Fruit fly (Drosophila melanogaster) whole organism, pupa: ENCODE results near the gene Ald2.

Experiments
- CG10348 ChIP-seq: fragments of 200-800 bp; sonication (Bioruptor generic); IDR thresholded peaks from 2 replicates; pipeline ENCODE4 v1.3.6; 2022; ENCODE audit warnings: missing biosample characterization, missing genetic modification characterization
- CG12605 ChIP-seq: fragments of 200-800 bp; sonication (Bioruptor generic); IDR thresholded peaks from 2 replicates; pipeline ENCODE4 v1.3.6; 2022; ENCODE audit warnings: missing biosample characterization, missing genetic modification characterization
- CG13204 ChIP-seq: fragments of 200-800 bp; sonication (Bioruptor generic); optimal IDR thresholded peaks from 2 replicates; lab custom pipeline; 2018; ENCODE audit warnings: missing biosample characterization, mild to moderate bottlenecking, missing genetic modification characterization, moderate library complexity
- CG14655 ChIP-seq: fragments of 200-800 bp; sonication (Bioruptor generic); optimal IDR thresholded peaks from 3 replicates; lab custom pipeline; 2017; ENCODE audit warnings: mild to moderate bottlenecking, missing biosample characterization, missing genetic modification reagents, missing genetic modification characterization
- CG15710 ChIP-seq: fragments of 200-800 bp; sonication (Bioruptor generic); optimal IDR thresholded peaks from 2 replicates; lab custom pipeline; 2018; ENCODE audit warnings: missing biosample characterization, mild to moderate bottlenecking, missing genetic modification characterization, moderate library complexity
- CG17806 ChIP-seq: fragments of 200-800 bp; sonication (Bioruptor generic); optimal IDR thresholded peaks from 2 replicates; lab custom pipeline; 2018; ENCODE audit warnings: missing biosample characterization, mild to moderate bottlenecking, missing genetic modification characterization, moderate library complexity
- CG32121 ChIP-seq: fragments of 200-800 bp; sonication (Bioruptor generic); IDR thresholded peaks from 2 replicates; pipeline ENCODE4 v1.3.6; 2022; ENCODE audit warnings: missing biosample characterization, missing genetic modification characterization
- CG34367 ChIP-seq: fragments of 200-800 bp; sonication (Bioruptor generic); optimal IDR thresholded peaks from 2 replicates; lab custom pipeline; 2018; ENCODE audit warnings: missing biosample characterization, mild to moderate bottlenecking, missing genetic modification characterization
- CG4496 ChIP-seq: fragments of 200-800 bp; sonication (Bioruptor generic); IDR thresholded peaks from 3 replicates; pipeline ENCODE4 v1.3.6; 2022; ENCODE audit warnings: missing biosample characterization, missing genetic modification characterization
- CG8159 ChIP-seq: fragments of 200-800 bp; sonication (Bioruptor generic); optimal IDR thresholded peaks from 3 replicates; lab custom pipeline; 2018; ENCODE audit warnings: missing biosample characterization, mild to moderate bottlenecking, missing genetic modification characterization, moderate library complexity
- CG8301 ChIP-seq: fragments of 200-800 bp; sonication (Bioruptor generic); optimal IDR thresholded peaks from 2 replicates; lab custom pipeline; 2018; ENCODE audit warnings: missing biosample characterization, mild to moderate bottlenecking, missing genetic modification characterization
- CG9948 ChIP-seq: fragments of 200-800 bp; sonication (Bioruptor generic); optimal IDR thresholded peaks from 2 replicates; lab custom pipeline; 2018; ENCODE audit warnings: missing biosample characterization, mild to moderate bottlenecking, missing genetic modification characterization, moderate library complexity
- D1 ChIP-seq: fragments of 200-800 bp; sonication (Bioruptor generic); optimal IDR thresholded peaks from 2 replicates; lab custom pipeline; 2018; ENCODE audit warnings: missing biosample characterization, mild to moderate bottlenecking, missing genetic modification characterization, moderate library complexity
- EcR ChIP-seq: fragments of 200-800 bp; sonication (Bioruptor generic); optimal IDR thresholded peaks from 3 replicates; lab custom pipeline; 2019; ENCODE audit warnings: missing biosample characterization, missing genetic modification characterization, mild to moderate bottlenecking, moderate library complexity, missing genetic modification reagents
- Ets98B ChIP-seq: fragments of 200-800 bp; sonication (Bioruptor generic); IDR thresholded peaks from 2 replicates; pipeline ENCODE4 v1.3.6; 2022; ENCODE audit warnings: missing biosample characterization, missing genetic modification characterization
- Pif1A ChIP-seq: fragments of 200-800 bp; sonication (Bioruptor generic); optimal IDR thresholded peaks from 3 replicates; lab custom pipeline; 2016; ENCODE audit warnings: missing biosample characterization, missing genetic modification characterization
- Pif1B ChIP-seq: fragments of 200-800 bp; sonication (Bioruptor generic); optimal IDR thresholded peaks from 3 replicates; lab custom pipeline; 2016; ENCODE audit warnings: missing biosample characterization, missing genetic modification characterization
- Snoo ChIP-seq: fragments of 200-800 bp; sonication (Bioruptor generic); optimal IDR thresholded peaks from 3 replicates; lab custom pipeline; 2017; ENCODE audit warnings: missing biosample characterization, mild to moderate bottlenecking, missing genetic modification characterization, inconsistent platforms
- fd96Ca ChIP-seq: fragments of 200-800 bp; sonication (Bioruptor generic); IDR thresholded peaks from 3 replicates; pipeline ENCODE4 v1.3.6; 2022; ENCODE audit warnings: missing biosample characterization, missing genetic modification characterization
- gl ChIP-seq: fragments of 200-800 bp; sonication (Bioruptor generic); optimal IDR thresholded peaks from 2 replicates; lab custom pipeline; 2018; ENCODE audit warnings: missing biosample characterization, mild to moderate bottlenecking, missing genetic modification characterization
- rn ChIP-seq: fragments of 200-800 bp; sonication (Bioruptor generic); IDR thresholded peaks from 2 replicates; pipeline ENCODE4 v1.3.6; 2022; ENCODE audit warnings: missing biosample characterization, missing genetic modification characterization

The Ald2 gene

dm6 chr3R:26429619-26430018 lies 15.7 kb downstream of the Ald2 start:
- TF ChIP-seq fd96Ca (GFP tag; lab: Robert Waterston, UW), result no peak
- peak; percentile 14 for TF ChIP-seq CG9948 (tag; lab: Kevin White, UChicago)
- no peak for TF ChIP-seq CG8301 (tag; lab: Kevin White, UChicago)
- no peak for TF ChIP-seq CG12605 (GFP tag; lab: Robert Waterston, UW)
- no peak for TF ChIP-seq Ets98B
- TF ChIP-seq D1 (tag; lab: Kevin White, UChicago), result no peak
- peak; percentile 25 for TF ChIP-seq CG15710 (tag; lab: Kevin White, UChicago)
- peak; percentile 64 for TF ChIP-seq CG8159 (tag; lab: Kevin White, UChicago)
- TF ChIP-seq CG17806 (tag; lab: Kevin White, UChicago), result peak; percentile 40
- TF ChIP-seq CG14655, result peak; percentile 23
- TF ChIP-seq Snoo, result peak; percentile 24
- TF ChIP-seq CG34367 (tag; lab: Kevin White, UChicago), result peak; percentile 5
- no peak for TF ChIP-seq CG13204 (GFP tag; lab: Kevin White, UChicago)
- TF ChIP-seq, all 21 proteins: peak for 7

- no peak for TF ChIP-seq CG12605 (GFP tag; lab: Robert Waterston, UW)
- TF ChIP-seq CG14655, result no peak
- no peak for TF ChIP-seq EcR (GFP tag; lab: Kevin White, UChicago)
These were observed 18.6 kb downstream of the Ald2 start for dm6 chr3R:26432526-26432925.

dm6 chr3R:26432978-26433377 lies 19.1 kb downstream of the Ald2 start:
- TF ChIP-seq CG15710 (tag; lab: Kevin White, UChicago), result peak; percentile 14
- no peak; the same call in 2 of the 3 replicates for TF ChIP-seq CG4496 (GFP tag; lab: Robert Waterston, UW)
- peak; percentile 37 for TF ChIP-seq CG8159 (tag; lab: Kevin White, UChicago)
- peak; percentile 19 for TF ChIP-seq CG8301 (tag; lab: Kevin White, UChicago)
- peak; percentile 3 for TF ChIP-seq CG9948 (tag; lab: Kevin White, UChicago)
- TF ChIP-seq CG14655, result peak; percentile 28
- TF ChIP-seq Pif1A (GFP tag; lab: Kevin White, UChicago), result no peak
- peak; percentile 5 for TF ChIP-seq CG17806 (tag; lab: Kevin White, UChicago)

DNA sequence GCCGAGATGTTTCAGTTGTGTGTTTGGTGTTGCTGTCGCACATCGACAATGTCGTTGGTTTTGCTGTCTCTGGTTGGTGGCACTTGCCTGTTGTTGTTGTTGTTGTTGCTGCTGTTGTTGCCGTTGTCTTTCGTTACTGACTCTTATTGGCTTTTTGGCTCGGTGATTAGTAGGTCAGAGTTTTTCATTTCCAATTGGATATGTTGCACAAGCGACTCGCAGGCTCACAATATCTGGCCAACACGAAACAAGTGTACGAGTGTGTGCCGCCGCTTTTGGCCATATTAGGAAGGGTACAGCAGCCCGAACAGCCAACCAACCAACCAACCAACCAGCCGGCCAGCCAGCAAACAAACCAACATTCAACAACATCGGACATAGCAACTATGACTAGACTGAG lies 19.9 kb downstream of the Ald2 start:
- no peak for TF ChIP-seq EcR (GFP tag; lab: Kevin White, UChicago)
- no peak for TF ChIP-seq rn (GFP tag; lab: Robert Waterston, UW)
- TF ChIP-seq CG12605 (GFP tag; lab: Robert Waterston, UW), result no peak
- no peak for TF ChIP-seq CG17806 (tag; lab: Kevin White, UChicago)
- no peak for TF ChIP-seq Pif1A (GFP tag; lab: Kevin White, UChicago)
- no peak for TF ChIP-seq CG13204 (GFP tag; lab: Kevin White, UChicago)
- no peak for TF ChIP-seq Snoo
- TF ChIP-seq CG32121, result no peak
- TF ChIP-seq CG9948 (tag; lab: Kevin White, UChicago), result no peak
- TF ChIP-seq CG10348 (GFP tag; lab: Robert Waterston, UW), result no peak
- no peak for TF ChIP-seq D1 (tag; lab: Kevin White, UChicago)
- TF ChIP-seq CG15710 (tag; lab: Kevin White, UChicago), result no peak
- no peak for TF ChIP-seq CG14655
- no peak for TF ChIP-seq fd96Ca (GFP tag; lab: Robert Waterston, UW)
- no peak for TF ChIP-seq CG8301 (tag; lab: Kevin White, UChicago)
- TF ChIP-seq Pif1B (GFP tag; lab: Kevin White, UChicago), result no peak
- TF ChIP-seq, all 21 proteins: peak for 0

dm6 chr3R:26436001-26436400 lies 22.1 kb downstream of the Ald2 start:
- TF ChIP-seq CG8159 (tag; lab: Kevin White, UChicago), result no peak
- no peak for TF ChIP-seq gl (tag; lab: Kevin White, UChicago)
- TF ChIP-seq CG10348 (GFP tag; lab: Robert Waterston, UW), result no peak
- no peak for TF ChIP-seq CG17806 (tag; lab: Kevin White, UChicago)
- no peak for TF ChIP-seq rn (GFP tag; lab: Robert Waterston, UW)
- TF ChIP-seq CG15710 (tag; lab: Kevin White, UChicago), result no peak
- no peak for TF ChIP-seq Pif1B (GFP tag; lab: Kevin White, UChicago)
- TF ChIP-seq CG34367 (tag; lab: Kevin White, UChicago), result no peak
- no peak for TF ChIP-seq Snoo
- TF ChIP-seq Ets98B, result no peak
- no peak for TF ChIP-seq CG14655
- no peak for TF ChIP-seq CG4496 (GFP tag; lab: Robert Waterston, UW)
- TF ChIP-seq D1 (tag; lab: Kevin White, UChicago), result no peak
- no peak for TF ChIP-seq EcR (GFP tag; lab: Kevin White, UChicago)
- TF ChIP-seq CG13204 (GFP tag; lab: Kevin White, UChicago), result no peak
- no peak for TF ChIP-seq Pif1A (GFP tag; lab: Kevin White, UChicago)
- no peak for TF ChIP-seq CG32121
- TF ChIP-seq, all 21 proteins: peak for 0

DNA sequence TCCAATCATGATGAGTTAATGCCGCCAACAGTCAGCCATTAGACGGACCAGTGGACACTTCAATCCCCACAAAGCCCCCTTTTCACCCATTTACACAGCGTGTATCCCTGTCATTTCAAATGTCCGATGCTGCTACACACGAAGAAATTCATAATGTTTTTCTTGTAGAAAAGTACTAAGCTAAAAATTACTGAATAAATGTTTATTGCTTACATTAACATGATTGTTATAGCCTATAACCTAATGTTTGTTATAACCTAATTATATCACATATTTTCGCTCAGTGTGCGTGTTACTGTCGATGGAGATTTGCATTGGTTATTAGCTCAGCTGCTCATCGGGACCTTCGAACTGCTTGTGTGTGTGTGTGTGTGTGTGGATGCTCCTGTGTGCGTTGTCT lies 22.7 kb downstream of the Ald2 start:
- TF ChIP-seq CG9948 (tag; lab: Kevin White, UChicago) (peak; percentile 34), Snoo (peak; percentile 6), CG34367 (tag; lab: Kevin White, UChicago) (peak; percentile 8), Pif1B (GFP tag; lab: Kevin White, UChicago) (no peak), rn (GFP tag; lab: Robert Waterston, UW) (no peak), CG17806 (tag; lab: Kevin White, UChicago) (peak; percentile 45), Ets98B (peak; percentile 54; the same call in 1 of the 2 replicates), Pif1A (GFP tag; lab: Kevin White, UChicago) (peak; percentile 35), fd96Ca (GFP tag; lab: Robert Waterston, UW) (no peak), CG12605 (GFP tag; lab: Robert Waterston, UW) (no peak), CG4496 (GFP tag; lab: Robert Waterston, UW) (peak; percentile 60; the same call in 2 of the 3 replicates), CG10348 (GFP tag; lab: Robert Waterston, UW) (no peak), gl (tag; lab: Kevin White, UChicago) (no peak), CG8159 (tag; lab: Kevin White, UChicago) (peak; percentile 45), CG8301 (tag; lab: Kevin White, UChicago) (peak; percentile 37), EcR (GFP tag; lab: Kevin White, UChicago) (no peak), CG13204 (GFP tag; lab: Kevin White, UChicago) (no peak), CG15710 (tag; lab: Kevin White, UChicago) (peak; percentile 12), D1 (tag; lab: Kevin White, UChicago) (no peak), CG32121 (peak; percentile 27; the same call in 1 of the 2 replicates), CG14655 (peak; percentile 48)
